Worm (Caenorhabditis elegans): ENCODE data around the gene F14F9.3.

The F14F9.3 gene

DNA sequence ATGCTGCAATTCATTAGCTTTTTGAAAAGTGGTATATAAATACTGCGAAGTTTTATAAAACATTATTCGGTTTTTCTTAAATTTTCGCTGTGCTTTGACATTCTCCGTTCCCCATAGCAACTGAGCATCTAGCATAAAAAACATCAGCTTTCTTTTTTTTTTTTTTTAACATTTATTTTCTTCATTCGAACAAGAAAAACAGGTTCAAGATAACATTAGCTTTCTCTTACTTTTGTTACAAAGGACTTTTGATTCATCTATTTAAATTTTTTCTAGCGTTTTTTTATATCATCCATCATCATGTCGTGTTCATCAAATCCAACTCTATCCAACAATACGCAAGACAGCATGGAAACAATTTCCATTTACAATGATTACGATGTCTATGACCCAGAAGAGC is at the start of gene F14F9.3:
Gene F14F9.3 (plus strand): TSS at position 301 of the 400 bp plus-strand sequence.
- TF ChIP-seq him-1 (tag; optimal IDR thresholded peaks at IDR 0.05) (no peak), W03F9.2 (tag; optimal IDR thresholded peaks at IDR 0.05) (no peak), dao-5 (tag; optimal IDR thresholded peaks at IDR 0.05) (no peak)

DNA sequence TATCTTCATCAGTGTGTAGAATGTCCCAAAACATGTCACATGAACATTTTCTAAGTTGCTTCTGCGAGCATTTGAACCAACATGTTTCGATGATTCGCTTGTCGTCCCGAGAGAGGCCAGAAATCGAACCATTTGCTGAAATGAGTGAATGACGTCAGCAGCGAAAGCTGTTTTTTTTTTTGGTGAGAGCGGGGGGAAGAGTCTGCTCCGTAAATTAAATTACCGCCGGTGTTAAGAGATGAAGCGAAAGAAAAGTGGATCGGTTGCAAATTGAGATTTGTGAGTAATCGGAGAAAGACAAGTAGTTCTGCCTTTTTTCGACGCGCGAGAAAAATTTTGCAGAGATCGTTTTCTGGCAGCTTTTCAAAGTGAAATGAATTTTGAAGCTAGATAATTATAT is 49.7 kb upstream of the F14F9.3 start:
- TF ChIP-seq W03F9.2 (tag; optimal IDR thresholded peaks at IDR 0.05) = no peak
- no peak for TF ChIP-seq him-1 (tag; optimal IDR thresholded peaks at IDR 0.05)
- TF ChIP-seq dao-5 (tag; optimal IDR thresholded peaks at IDR 0.05) = no peak

DNA sequence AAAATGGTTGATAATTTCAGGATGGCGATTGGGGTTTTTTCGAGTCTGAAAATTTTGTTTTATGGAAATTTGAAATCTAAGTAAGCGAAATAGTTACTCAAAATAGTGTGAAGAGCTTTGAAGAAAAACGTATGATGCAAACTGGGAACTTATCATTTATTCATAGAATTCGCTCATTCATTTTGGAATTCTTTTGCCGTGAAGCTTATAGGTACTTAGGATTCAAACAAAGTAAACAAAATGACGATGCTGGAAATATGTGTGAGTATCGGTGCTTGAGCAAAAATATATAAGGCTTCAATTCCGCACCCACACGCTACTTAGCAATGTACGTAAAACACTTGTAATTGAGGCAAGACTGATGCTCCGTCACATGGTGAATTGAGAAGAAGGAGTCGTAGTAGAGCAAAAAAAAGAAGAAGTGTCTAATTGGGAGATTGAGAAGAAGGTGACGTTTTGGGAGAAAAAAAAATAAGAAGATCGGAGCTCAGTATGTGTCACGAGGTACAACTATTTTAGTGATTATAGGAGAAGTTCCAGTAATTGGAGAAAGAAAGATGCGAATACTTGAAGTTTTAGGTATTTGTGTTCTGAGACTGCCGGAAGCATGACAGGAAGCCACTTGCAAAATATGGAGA is 48.4 kb upstream of the F14F9.3 start, which contains the start of gene glb-32:
Gene glb-32 (minus strand): TSS at position 51 of the 638 bp plus-strand sequence.
- TF ChIP-seq dao-5 (tag; optimal IDR thresholded peaks at IDR 0.05) = no peak
- TF ChIP-seq W03F9.2 (tag; optimal IDR thresholded peaks at IDR 0.05) = no peak
- no peak for TF ChIP-seq him-1 (tag; optimal IDR thresholded peaks at IDR 0.05)

DNA sequence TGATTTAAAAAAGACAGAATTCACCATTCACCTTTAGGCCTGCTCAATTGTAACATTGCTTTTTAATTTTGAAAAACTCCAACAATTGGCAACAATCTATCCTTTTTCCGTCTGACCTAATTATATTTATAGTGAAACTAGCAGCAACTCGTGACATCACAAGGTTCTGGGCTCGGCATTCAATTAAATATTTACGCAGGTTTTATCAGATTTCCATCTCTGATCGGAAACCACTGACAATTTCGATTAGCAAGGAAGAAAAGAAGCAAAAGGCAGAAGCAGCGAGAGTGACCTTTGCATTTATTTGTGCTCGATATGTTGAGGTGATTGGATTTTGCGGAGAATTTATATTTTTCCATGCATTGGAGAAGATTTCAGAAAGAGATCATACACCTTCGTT is 47.6 kb upstream of the F14F9.3 start:
- TF ChIP-seq W03F9.2 (tag; optimal IDR thresholded peaks at IDR 0.05) (no peak), dao-5 (tag; optimal IDR thresholded peaks at IDR 0.05) (no peak), him-1 (tag; optimal IDR thresholded peaks at IDR 0.05) (no peak)

DNA sequence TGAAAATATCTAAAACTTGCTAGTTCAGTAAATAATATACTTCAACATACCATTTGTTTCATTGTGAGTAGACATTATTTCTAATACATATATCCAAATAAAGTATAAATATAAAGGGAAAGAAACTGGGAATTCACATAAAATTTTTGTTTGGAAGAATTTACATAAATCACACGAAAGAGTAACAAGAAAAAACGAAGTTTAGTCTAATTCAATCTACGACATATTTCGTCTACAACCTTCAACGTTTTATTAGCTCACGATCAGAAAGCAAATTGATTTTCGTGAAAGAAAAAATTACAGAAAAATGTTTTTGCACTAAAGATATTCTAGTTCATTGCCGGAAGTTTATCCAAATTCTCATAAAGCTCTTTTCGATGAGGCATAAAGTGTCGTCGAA is 41.0 kb upstream of the F14F9.3 start, which contains the start of gene C04F5.2:
Gene C04F5.2 (minus strand): TSS at position 101 of the 400 bp plus-strand sequence.
- TF ChIP-seq him-1 (tag; optimal IDR thresholded peaks at IDR 0.05) (no peak), W03F9.2 (tag; optimal IDR thresholded peaks at IDR 0.05) (no peak), dao-5 (tag; optimal IDR thresholded peaks at IDR 0.05) (no peak)

DNA sequence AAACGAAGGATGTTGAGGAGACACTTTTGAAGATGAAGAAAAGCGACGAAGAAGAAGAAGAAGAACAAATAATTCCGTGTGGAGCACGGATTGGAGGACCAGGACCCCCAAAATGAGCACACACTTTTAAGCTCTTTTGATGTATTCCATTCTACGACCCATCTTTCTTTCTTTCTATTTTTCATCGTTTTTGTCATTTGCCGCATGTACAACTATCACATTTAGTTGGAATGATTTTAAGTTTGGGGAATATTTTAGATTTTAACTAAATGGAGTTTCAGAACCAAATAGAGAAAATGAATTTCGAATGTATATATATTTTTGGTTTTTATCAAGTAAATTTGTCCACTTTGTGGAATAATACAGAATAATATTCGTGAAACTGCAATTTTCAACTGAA is 39.1 kb upstream of the F14F9.3 start, which contains the start of gene unc-46:
Gene unc-46 (minus strand): TSS at position 101 of the 400 bp plus-strand sequence.
- TF ChIP-seq him-1 (tag; optimal IDR thresholded peaks at IDR 0.05) = no peak
- no peak for TF ChIP-seq W03F9.2 (tag; optimal IDR thresholded peaks at IDR 0.05)
- TF ChIP-seq dao-5 (tag; optimal IDR thresholded peaks at IDR 0.05) = no peak

DNA sequence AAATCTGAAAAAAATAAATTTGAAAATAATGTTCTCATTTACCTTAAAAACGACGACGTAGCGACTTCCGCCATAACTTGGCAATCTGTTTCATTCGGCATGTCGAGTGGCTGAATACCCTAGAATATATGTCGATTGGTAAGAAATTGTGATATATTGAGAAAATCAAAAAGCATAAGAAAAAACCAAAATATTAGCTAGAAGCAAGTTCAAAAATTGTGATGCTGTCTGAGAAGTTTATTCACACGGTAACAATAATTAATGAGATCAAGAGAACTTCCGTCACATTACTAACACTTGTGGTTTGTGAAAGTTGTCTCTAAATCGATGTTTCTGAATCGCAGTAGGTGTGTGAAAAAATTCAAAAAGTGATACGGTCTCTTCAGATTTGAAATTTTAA is 36.0 kb upstream of the F14F9.3 start, which contains the start of gene srab-1:
Gene srab-1 (minus strand): TSS at position 101 of the 400 bp plus-strand sequence.
- TF ChIP-seq dao-5 (tag; optimal IDR thresholded peaks at IDR 0.05) (no peak), him-1 (tag; optimal IDR thresholded peaks at IDR 0.05) (no peak), W03F9.2 (tag; optimal IDR thresholded peaks at IDR 0.05) (no peak)

DNA sequence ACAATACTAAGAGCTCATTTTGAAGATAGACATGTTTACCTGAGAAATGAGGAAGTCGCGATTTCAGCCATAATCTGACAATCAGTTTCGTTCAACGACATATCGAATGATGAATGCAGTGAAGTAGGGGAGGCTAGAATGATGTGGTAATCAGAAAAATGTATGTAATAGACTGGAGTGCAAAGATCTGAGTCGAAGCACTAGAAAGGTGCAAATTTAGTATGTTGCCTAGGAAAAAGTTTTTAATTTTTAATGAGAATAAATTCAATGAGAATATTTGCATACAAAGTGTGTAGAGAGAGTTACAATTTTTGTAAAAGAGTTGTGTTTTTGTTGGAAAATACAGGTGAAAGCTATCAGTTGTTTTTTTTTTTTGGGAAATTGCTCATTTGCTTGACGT is 33.1 kb upstream of the F14F9.3 start, which contains the start of gene srab-2:
Gene srab-2 (minus strand): TSS at position 101 of the 400 bp plus-strand sequence.
- TF ChIP-seq W03F9.2 (tag; optimal IDR thresholded peaks at IDR 0.05) (no peak), dao-5 (tag; optimal IDR thresholded peaks at IDR 0.05) (no peak), him-1 (tag; optimal IDR thresholded peaks at IDR 0.05) (no peak)

DNA sequence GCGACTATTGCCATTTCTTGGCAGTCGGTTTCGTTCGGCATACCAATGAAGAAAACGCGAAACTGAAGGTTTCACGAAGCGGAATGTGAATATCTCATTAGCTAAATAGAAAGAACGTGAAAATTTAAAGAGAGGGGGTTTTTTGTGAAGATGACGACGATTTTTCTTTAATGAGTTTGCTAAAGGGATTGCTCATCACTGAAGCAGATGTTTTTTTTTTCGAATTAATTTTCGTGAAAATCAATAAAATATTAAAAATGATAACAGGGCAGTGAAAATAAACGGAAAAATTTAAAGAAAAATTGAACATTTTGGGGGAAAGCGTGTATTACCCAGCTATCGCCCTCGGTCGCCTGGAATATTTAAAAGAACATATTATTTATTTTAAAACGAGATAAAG is 30.2 kb upstream of the F14F9.3 start, which contains the start of gene srab-3:
Gene srab-3 (minus strand): TSS at position 101 of the 400 bp plus-strand sequence.
- TF ChIP-seq him-1 (tag; optimal IDR thresholded peaks at IDR 0.05) (no peak), W03F9.2 (tag; optimal IDR thresholded peaks at IDR 0.05) (no peak), dao-5 (tag; optimal IDR thresholded peaks at IDR 0.05) (no peak)

DNA sequence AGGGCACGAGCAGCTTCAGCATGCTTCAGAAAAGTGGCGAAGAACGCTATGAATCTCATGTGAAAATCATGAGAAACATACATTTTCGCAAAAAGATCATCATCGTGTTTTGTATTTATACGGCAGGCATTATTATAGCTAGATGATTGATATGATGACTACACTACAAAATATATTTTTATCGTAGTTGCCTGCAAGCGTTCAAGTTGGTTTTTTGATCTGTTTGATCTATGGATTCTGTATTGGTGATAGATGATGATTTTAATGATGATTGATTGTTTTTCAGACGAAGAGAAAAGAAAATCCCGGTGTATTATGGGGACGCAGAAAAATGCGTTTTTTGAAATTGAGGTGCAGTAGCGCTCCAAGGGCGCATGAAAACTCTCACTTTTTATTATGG is 27.3 kb upstream of the F14F9.3 start, which contains the start of gene ugt-63:
Gene ugt-63 (minus strand): TSS at position 89 of the 400 bp plus-strand sequence.
- TF ChIP-seq dao-5 (tag; optimal IDR thresholded peaks at IDR 0.05) (no peak), W03F9.2 (tag; optimal IDR thresholded peaks at IDR 0.05) (no peak), him-1 (tag; optimal IDR thresholded peaks at IDR 0.05) (no peak)

DNA sequence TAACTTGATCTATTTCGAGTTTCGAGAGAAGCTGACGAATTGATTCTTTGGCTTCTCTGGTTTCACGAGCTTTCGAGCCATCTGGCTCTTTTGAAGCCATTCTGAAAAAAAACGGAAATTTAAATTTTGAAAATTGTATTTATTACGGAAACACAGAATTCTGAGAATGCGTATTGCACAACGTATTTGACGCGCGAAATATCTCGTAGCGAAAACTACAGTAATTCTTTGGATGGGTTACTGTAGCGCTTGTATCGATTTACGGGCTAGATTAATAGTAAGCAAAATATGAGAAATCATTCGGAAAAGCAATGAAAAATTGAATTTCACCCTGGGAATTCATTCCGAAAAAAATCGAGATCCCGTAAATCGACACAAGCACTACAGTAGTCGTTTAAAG is 24.4 kb upstream of the F14F9.3 start, which contains the start of gene C04F5.8:
Gene C04F5.8 (minus strand): TSS at position 101 of the 400 bp plus-strand sequence.
- TF ChIP-seq W03F9.2 (tag; optimal IDR thresholded peaks at IDR 0.05) = no peak
- TF ChIP-seq him-1 (tag; optimal IDR thresholded peaks at IDR 0.05) = no peak
- TF ChIP-seq dao-5 (tag; optimal IDR thresholded peaks at IDR 0.05) = no peak

DNA sequence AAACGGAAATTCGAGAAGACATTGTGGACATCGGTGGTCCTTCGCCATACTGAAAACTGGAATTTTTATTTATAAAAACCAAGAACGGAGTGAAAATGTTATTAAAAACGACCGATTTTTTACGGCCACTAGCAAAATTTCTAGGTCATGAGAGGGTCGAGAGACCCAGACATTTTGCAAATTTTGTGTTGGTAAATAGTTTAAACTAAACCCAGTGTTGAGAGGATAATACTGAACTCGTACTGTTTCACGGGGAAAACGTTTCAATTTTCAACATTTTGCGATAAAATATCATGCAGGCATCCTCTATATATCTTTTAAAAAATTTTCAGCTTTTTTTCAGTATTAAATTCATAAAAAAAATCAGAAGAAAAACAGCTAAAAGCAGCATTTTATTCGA is 18.9 kb upstream of the F14F9.3 start, which contains the start of gene C04F5.9:
Gene C04F5.9 (minus strand): TSS at position 101 of the 400 bp plus-strand sequence.
- TF ChIP-seq dao-5 (tag; optimal IDR thresholded peaks at IDR 0.05) = no peak
- no peak for TF ChIP-seq W03F9.2 (tag; optimal IDR thresholded peaks at IDR 0.05)
- TF ChIP-seq him-1 (tag; optimal IDR thresholded peaks at IDR 0.05) = no peak

DNA sequence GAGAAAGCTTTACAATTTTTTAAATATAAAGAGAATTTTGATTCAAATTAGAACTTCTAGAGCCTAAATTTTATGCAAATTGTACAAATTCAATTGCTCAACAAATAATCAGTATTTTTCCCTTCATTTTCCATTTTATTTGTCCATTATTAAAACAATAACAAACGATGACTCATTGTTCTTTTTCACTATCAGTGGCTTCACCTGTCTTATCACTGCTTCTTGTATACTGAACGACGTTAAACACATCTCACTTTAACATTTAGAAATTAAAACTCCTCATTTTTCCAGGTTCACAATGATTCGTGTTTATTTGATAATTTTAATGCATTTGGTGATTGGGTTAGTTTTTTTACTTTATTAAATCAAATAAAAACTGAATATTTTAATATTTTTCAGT is 18.3 kb upstream of the F14F9.3 start, which contains the start of gene sid-1:
Gene sid-1 (plus strand): TSS at position 292 of the 400 bp plus-strand sequence.
- no peak for TF ChIP-seq W03F9.2 (tag; optimal IDR thresholded peaks at IDR 0.05)
- no peak for TF ChIP-seq him-1 (tag; optimal IDR thresholded peaks at IDR 0.05)
- TF ChIP-seq dao-5 (tag; optimal IDR thresholded peaks at IDR 0.05) = no peak

DNA sequence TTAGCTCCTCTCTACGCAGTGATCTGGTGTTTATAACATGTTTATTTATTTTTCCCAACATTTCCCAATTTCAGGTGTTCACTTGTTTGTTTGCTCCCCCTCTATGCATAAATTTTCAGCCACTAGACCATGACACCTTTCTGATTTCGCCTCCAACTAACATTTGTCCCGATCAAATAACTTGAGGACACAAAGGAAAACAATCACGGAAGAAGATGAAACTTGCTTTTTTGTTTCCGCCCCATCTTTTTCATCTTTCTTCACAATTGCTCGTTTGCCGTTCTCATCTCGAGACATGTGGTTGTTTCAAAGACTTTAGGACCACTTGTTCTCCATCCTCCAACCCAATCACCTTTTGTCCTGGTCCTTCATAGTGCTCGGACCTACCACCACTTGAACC is 11.2 kb upstream of the F14F9.3 start, which contains the start of gene F14F9.5:
Gene F14F9.5 (plus strand): TSS at position 301 of the 400 bp plus-strand sequence.
- TF ChIP-seq dao-5 (tag; optimal IDR thresholded peaks at IDR 0.05) = no peak
- TF ChIP-seq him-1 (tag; optimal IDR thresholded peaks at IDR 0.05) = no peak
- no peak for TF ChIP-seq W03F9.2 (tag; optimal IDR thresholded peaks at IDR 0.05)
